Worm (Caenorhabditis elegans) whole organism, L1 larva: ENCODE data around the gene str-248.
"Not testable (repeated sequence)": the region's sequence is repeated elsewhere in the genome, so short reads cannot be mapped to it uniquely, and the experiment has no call there.

Experiments
- alr-1 ChIP-seq: fragments of 200-800 bp; sonication (Bioruptor generic); optimal IDR thresholded peaks from 2 replicates; lab custom pipeline; 2018; ENCODE audit warnings: borderline replicate concordance, mild to moderate bottlenecking, missing genetic modification characterization, missing compliant biosample characterization
- ceh-82 ChIP-seq, 3 experiments: fragments of 150-350 bp in 1 of 3; sonication (generic microtip) in 2 of 3; optimal IDR thresholded peaks; 2 replicates each; lab custom pipeline; 2014 to 2017; ENCODE audit warnings: missing biosample characterization in 3 of 3, missing genetic modification characterization in 3 of 3
- elt-3 ChIP-seq, 6 experiments: fragments of 150-350 bp in 1 of 6; sonication (generic microtip); optimal IDR thresholded peaks; 2 replicates each; lab custom pipeline; 2017 to 2018; ENCODE audit warnings: missing biosample characterization in 6 of 6, missing genetic modification characterization in 6 of 6, inconsistent platforms in 1 of 6
- grh-1 ChIP-seq: fragments of 200-800 bp; sonication (Bioruptor generic); IDR thresholded peaks from 2 replicates; pipeline ENCODE4 v1.3.6; 2022; ENCODE audit warnings: missing genetic modification reagents, missing genetic modification characterization, missing compliant biosample characterization
- nhr-11 ChIP-seq: fragments of 150-350 bp; optimal IDR thresholded peaks from 2 replicates; lab custom pipeline; 2014; ENCODE audit warnings: missing biosample characterization, missing genetic modification characterization
- nhr-90 ChIP-seq: sonication (generic microtip); optimal IDR thresholded peaks from 2 replicates; lab custom pipeline; 2016; ENCODE audit warnings: mild to moderate bottlenecking, missing genetic modification characterization, missing compliant biosample characterization; ENCODE audit not compliant: poor library complexity
- pqm-1 ChIP-seq: sonication (generic microtip); optimal IDR thresholded peaks from 3 replicates; lab custom pipeline; 2017; ENCODE audit warnings: missing biosample characterization, missing genetic modification characterization
- sox-4 ChIP-seq: sonication (generic microtip); optimal IDR thresholded peaks from 2 replicates; lab custom pipeline; 2016; ENCODE audit warnings: missing genetic modification characterization, missing compliant biosample characterization
- sptf-1 ChIP-seq: fragments of 150-350 bp; optimal IDR thresholded peaks from 2 replicates; lab custom pipeline; 2014; ENCODE audit warnings: missing biosample characterization, missing genetic modification characterization

DNA sequence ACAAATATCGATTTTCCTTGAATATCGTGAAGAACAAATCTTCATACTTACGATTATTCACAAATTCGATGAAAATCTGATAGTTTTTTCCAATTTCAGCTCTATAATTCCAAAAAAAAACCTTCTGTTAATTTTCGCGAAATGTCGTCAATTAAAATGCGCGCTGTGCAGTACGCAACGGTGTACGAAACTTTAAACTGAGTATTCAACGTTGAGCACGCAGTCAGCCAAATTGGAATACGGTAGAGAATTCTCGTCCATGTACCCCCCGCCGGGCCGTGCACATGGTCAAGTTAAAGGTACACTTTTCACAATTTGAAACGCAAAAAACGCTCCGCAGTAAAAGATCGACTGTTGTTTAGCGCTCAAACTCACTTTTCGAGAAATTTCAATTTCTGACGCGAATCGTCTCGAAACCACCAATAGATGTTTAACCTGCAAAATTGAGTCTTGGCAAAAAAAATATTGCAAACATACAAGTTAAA, 39.2 kb downstream of the str-248 start, which contains the start of gene F28F8.7:
- TF ChIP-seq elt-3 (tag; optimal IDR thresholded peaks at IDR 0.05; lab: Kevin White, UChicago); alr-1 (tag; lab: Kevin White, UChicago); sox-4 (tag; lab: Kevin White, UChicago); ceh-82 (tag; optimal IDR thresholded peaks at IDR 0.05; lab: Kevin White, UChicago); sptf-1 (tag; lab: Kevin White, UChicago); pqm-1 (tag; lab: Kevin White, UChicago): not testable (repeated sequence)
- TF ChIP-seq nhr-90 (tag; lab: Kevin White, UChicago) (peak; percentile 66), grh-1 (GFP tag; lab: Robert Waterston, UW) (peak; percentile 78), nhr-11 (tag; lab: Kevin White, UChicago) (peak; percentile 8)
